Fruit fly (Drosophila melanogaster) whole organism, embryonic: ENCODE results near the gene Gip.
A peak's percentile ranks its signal among the peaks of the same experiment; 100 is the strongest.

ENCODE experiments used
- Bdp1 ChIP-seq: fragments of 200-800 bp; sonication (Bioruptor generic); optimal IDR thresholded peaks from 3 replicates; lab custom pipeline; 2016; ENCODE audit warnings: missing biosample characterization, missing genetic modification characterization
- CG10431 ChIP-seq: fragments of 200-800 bp; sonication (Bioruptor generic); optimal IDR thresholded peaks from 3 replicates; lab custom pipeline; 2018; ENCODE audit warnings: missing biosample characterization, mild to moderate bottlenecking, missing genetic modification characterization
- CG14667 ChIP-seq: fragments of 200-800 bp; sonication (Bioruptor generic); IDR thresholded peaks from 2 replicates; pipeline ENCODE4 v1.3.6; 2022; ENCODE audit warnings: missing biosample characterization, missing genetic modification characterization
- CG14860 ChIP-seq: fragments of 200-800 bp; sonication (Bioruptor generic); IDR thresholded peaks from 3 replicates; pipeline ENCODE4 v1.3.6; 2022; ENCODE audit warnings: missing biosample characterization, missing genetic modification characterization; ENCODE audit not compliant: partially characterized antibody
- CG1792 ChIP-seq: fragments of 200-800 bp; sonication (Bioruptor generic); optimal IDR thresholded peaks from 2 replicates; lab custom pipeline; 2016; ENCODE audit warnings: missing biosample characterization, missing genetic modification characterization
- CG2116 ChIP-seq: fragments of 200-800 bp; sonication (Bioruptor generic); optimal IDR thresholded peaks from 3 replicates; lab custom pipeline; 2018; ENCODE audit warnings: missing biosample characterization, mild to moderate bottlenecking, missing genetic modification characterization
- CG2199 ChIP-seq: fragments of 200-800 bp; sonication (Bioruptor generic); IDR thresholded peaks from 3 replicates; pipeline ENCODE4 v1.3.6; 2022; ENCODE audit warnings: missing biosample characterization, missing genetic modification characterization
- CG31365 ChIP-seq: fragments of 200-800 bp; sonication (Bioruptor generic); optimal IDR thresholded peaks from 2 replicates; lab custom pipeline; 2018; ENCODE audit warnings: missing biosample characterization, mild to moderate bottlenecking, missing genetic modification characterization
- CG3163 ChIP-seq: fragments of 200-800 bp; sonication (Bioruptor generic); optimal IDR thresholded peaks from 3 replicates; lab custom pipeline; 2016; ENCODE audit warnings: missing biosample characterization, missing genetic modification characterization
- CG32532 ChIP-seq: fragments of 200-800 bp; sonication (Bioruptor generic); IDR thresholded peaks from 2 replicates; pipeline ENCODE4 v1.3.6; 2022; ENCODE audit warnings: missing biosample characterization, missing genetic modification characterization
- CG3407 ChIP-seq: fragments of 200-800 bp; sonication (Bioruptor generic); optimal IDR thresholded peaks from 2 replicates; lab custom pipeline; 2018; ENCODE audit warnings: missing biosample characterization, mild to moderate bottlenecking, missing genetic modification characterization
- CG34422 ChIP-seq: fragments of 200-800 bp; sonication (Bioruptor generic); IDR thresholded peaks from 3 replicates; pipeline ENCODE4 v1.3.6; 2022; ENCODE audit warnings: missing biosample characterization, missing genetic modification characterization
- CG5245 ChIP-seq: fragments of 200-800 bp; sonication (Bioruptor generic); optimal IDR thresholded peaks from 3 replicates; lab custom pipeline; 2016; ENCODE audit warnings: missing biosample characterization, missing genetic modification characterization
- CG8290 ChIP-seq, 3 experiments: fragments of 200-800 bp; sonication (Bioruptor generic); optimal IDR thresholded peaks; 2 replicates each; lab custom pipeline; 2016 to 2019; ENCODE audit warnings: missing biosample characterization in 3 of 3, missing genetic modification characterization in 3 of 3, mild to moderate bottlenecking in 2 of 3, moderate library complexity in 1 of 3
- CG8359 ChIP-seq: fragments of 200-800 bp; sonication (Bioruptor generic); optimal IDR thresholded peaks from 2 replicates; lab custom pipeline; 2017; ENCODE audit warnings: missing biosample characterization, mild to moderate bottlenecking, missing genetic modification characterization, borderline replicate concordance
- CG9437 ChIP-seq: fragments of 200-800 bp; sonication (Bioruptor generic); optimal IDR thresholded peaks from 2 replicates; lab custom pipeline; 2018; ENCODE audit warnings: missing biosample characterization, mild to moderate bottlenecking, missing genetic modification characterization
- Dll ChIP-seq: fragments of 200-800 bp; sonication (Bioruptor generic); IDR thresholded peaks from 4 replicates; pipeline ENCODE4 v1.3.6; 2022; ENCODE audit warnings: missing biosample characterization, missing genetic modification characterization; ENCODE audit not compliant: partially characterized antibody
- Drgx ChIP-seq: fragments of 200-800 bp; sonication (Bioruptor generic); IDR thresholded peaks from 2 replicates; pipeline ENCODE4 v1.3.6; 2022; ENCODE audit warnings: missing biosample characterization, missing genetic modification characterization
- ERR ChIP-seq: fragments of 200-800 bp; sonication (Bioruptor generic); optimal IDR thresholded peaks from 2 replicates; lab custom pipeline; 2016; ENCODE audit warnings: missing biosample characterization, missing genetic modification characterization
- Ets65A ChIP-seq: fragments of 200-800 bp; sonication (Bioruptor generic); peaks from one replicate; lab custom pipeline; 2016; ENCODE audit warnings: missing biosample characterization, missing genetic modification characterization
- HLHmδ ChIP-seq: fragments of 200-800 bp; sonication (Bioruptor generic); optimal IDR thresholded peaks from 2 replicates; lab custom pipeline; 2018; ENCODE audit warnings: missing biosample characterization, mild to moderate bottlenecking, missing genetic modification characterization, moderate library complexity
- Hey ChIP-seq: fragments of 200-800 bp; sonication (Bioruptor generic); optimal IDR thresholded peaks from 3 replicates; lab custom pipeline; 2018; ENCODE audit warnings: missing biosample characterization, mild to moderate bottlenecking, missing genetic modification characterization
- Jarid2 ChIP-seq: fragments of 200-800 bp; sonication (Bioruptor generic); optimal IDR thresholded peaks from 3 replicates; lab custom pipeline; 2017; ENCODE audit warnings: mild to moderate bottlenecking, missing biosample characterization, missing genetic modification reagents, missing genetic modification characterization
- Max ChIP-seq: fragments of 200-800 bp; sonication (Bioruptor generic); optimal IDR thresholded peaks from 2 replicates; lab custom pipeline; 2016; ENCODE audit warnings: missing biosample characterization, mild to moderate bottlenecking, missing genetic modification characterization
- Optix ChIP-seq: fragments of 200-800 bp; sonication (Bioruptor generic); IDR thresholded peaks from 3 replicates; pipeline ENCODE4 v1.3.6; 2022; ENCODE audit warnings: missing biosample characterization, missing genetic modification characterization
- Trl ChIP-seq, 3 experiments: fragments of >200 bp in 2 of 3; fragments of 200-800 bp in 1 of 3; sonication (Bioruptor generic) in 1 of 3; optimal IDR thresholded peaks; 2 replicates in 1 of 3; 3 replicates in 2 of 3; lab custom pipeline; 2016 to 2017; ENCODE audit warnings: missing biosample characterization in 1 of 3, missing genetic modification characterization in 1 of 3
- ase ChIP-seq: fragments of 200-800 bp; sonication (Bioruptor generic); IDR thresholded peaks from 3 replicates; pipeline ENCODE4 v1.3.6; 2022; ENCODE audit warnings: missing biosample characterization, missing genetic modification characterization
- bab2 ChIP-seq: fragments of 200-800 bp; sonication (Bioruptor generic); optimal IDR thresholded peaks from 2 replicates; lab custom pipeline; 2016; ENCODE audit warnings: missing biosample characterization, missing genetic modification characterization
- caup ChIP-seq: fragments of 200-800 bp; sonication (Bioruptor generic); optimal IDR thresholded peaks from 3 replicates; lab custom pipeline; 2017; ENCODE audit warnings: missing biosample characterization, mild to moderate bottlenecking, missing genetic modification characterization, moderate library complexity; ENCODE audit not compliant: severe bottlenecking
- ci ChIP-seq: fragments of 200-800 bp; sonication (Bioruptor generic); IDR thresholded peaks from 3 replicates; pipeline ENCODE4 v1.3.6; 2022; ENCODE audit warnings: missing biosample characterization, missing genetic modification characterization
- dysf ChIP-seq: fragments of 200-800 bp; sonication (Bioruptor generic); IDR thresholded peaks from 3 replicates; pipeline ENCODE4 v1.3.6; 2022; ENCODE audit warnings: missing biosample characterization, missing genetic modification characterization
- emc ChIP-seq: fragments of 200-800 bp; sonication (Bioruptor generic); optimal IDR thresholded peaks from 2 replicates; lab custom pipeline; 2016; ENCODE audit warnings: missing biosample characterization, missing genetic modification characterization
- ems ChIP-seq: fragments of 200-800 bp; sonication (Bioruptor generic); optimal IDR thresholded peaks from 3 replicates; lab custom pipeline; 2016; ENCODE audit warnings: missing biosample characterization, missing genetic modification characterization
- ewg ChIP-seq: fragments of 200-800 bp; sonication (Bioruptor generic); optimal IDR thresholded peaks from 3 replicates; lab custom pipeline; 2017; ENCODE audit warnings: mild to moderate bottlenecking, missing biosample characterization, missing genetic modification reagents, missing genetic modification characterization
- gcm ChIP-seq: fragments of 200-800 bp; sonication (Bioruptor generic); optimal IDR thresholded peaks from 2 replicates; lab custom pipeline; 2019; ENCODE audit warnings: missing biosample characterization, mild to moderate bottlenecking, missing genetic modification characterization, moderate library complexity
- kni ChIP-seq: fragments of 200-800 bp; sonication (Bioruptor generic); optimal IDR thresholded peaks from 3 replicates; lab custom pipeline; 2017; ENCODE audit warnings: mild to moderate bottlenecking, missing biosample characterization, missing genetic modification reagents, missing genetic modification characterization
- knrl ChIP-seq: fragments of 200-800 bp; sonication (Bioruptor generic); IDR thresholded peaks from 3 replicates; pipeline ENCODE4 v1.3.6; 2022; ENCODE audit warnings: missing biosample characterization, missing genetic modification characterization; ENCODE audit not compliant: partially characterized antibody
- nerfin-1 ChIP-seq: fragments of 200-800 bp; sonication (Bioruptor generic); optimal IDR thresholded peaks from 3 replicates; lab custom pipeline; 2019; ENCODE audit warnings: missing biosample characterization, mild to moderate bottlenecking, missing genetic modification characterization, moderate library complexity
- scrt ChIP-seq: fragments of 200-800 bp; sonication (Bioruptor generic); optimal IDR thresholded peaks from 2 replicates; lab custom pipeline; 2018; ENCODE audit warnings: missing biosample characterization, mild to moderate bottlenecking, missing genetic modification characterization, moderate library complexity
- sens ChIP-seq: fragments of 200-800 bp; sonication (Bioruptor generic); peaks from one replicate; lab custom pipeline; 2016; ENCODE audit warnings: missing biosample characterization, missing genetic modification characterization
- sisA ChIP-seq: fragments of 200-800 bp; sonication (Bioruptor generic); IDR thresholded peaks from 2 replicates; pipeline ENCODE4 v1.3.6; 2022; ENCODE audit warnings: missing biosample characterization, missing genetic modification characterization
- stwl ChIP-seq: fragments of 200-800 bp; sonication (Bioruptor generic); optimal IDR thresholded peaks from 3 replicates; lab custom pipeline; 2018; ENCODE audit warnings: missing biosample characterization, mild to moderate bottlenecking, missing genetic modification characterization, moderate library complexity
- vfl ChIP-seq: fragments of 200-800 bp; sonication (Bioruptor generic); optimal IDR thresholded peaks from 2 replicates; lab custom pipeline; 2016; ENCODE audit warnings: missing biosample characterization, missing genetic modification characterization
- vvl ChIP-seq: fragments of 200-800 bp; sonication (Bioruptor generic); IDR thresholded peaks from 2 replicates; pipeline ENCODE4 v1.3.6; 2022; ENCODE audit warnings: missing biosample characterization, missing genetic modification characterization
- yki ChIP-seq: fragments of >200 bp; optimal IDR thresholded peaks from 3 replicates; lab custom pipeline; 2018
- zfh1 ChIP-seq: fragments of 200-800 bp; sonication (Bioruptor generic); IDR thresholded peaks from 3 replicates; pipeline ENCODE4 v1.3.6; 2022; ENCODE audit warnings: missing biosample characterization, missing genetic modification characterization

Gip gene

DNA sequence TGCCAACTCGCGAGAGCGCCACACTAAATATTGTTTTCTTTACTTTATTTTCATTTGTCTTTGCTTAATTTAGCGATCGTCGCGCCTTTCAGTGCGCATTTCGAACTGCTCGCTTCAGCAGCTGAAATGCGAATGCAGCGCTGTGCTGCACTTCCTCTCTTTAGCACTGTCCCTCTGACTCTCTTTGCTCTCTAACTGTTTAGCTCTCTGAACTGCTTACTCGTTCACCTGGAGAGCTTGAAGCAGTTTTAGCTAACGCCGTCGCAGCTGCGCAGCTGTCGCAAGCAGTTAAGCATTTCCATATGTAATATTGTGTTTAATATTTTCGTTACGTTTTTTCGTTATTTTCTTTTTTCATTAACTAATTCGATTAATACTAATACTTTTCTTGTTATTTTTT, 20.7 kb downstream of the Gip start:
- no peak for TF ChIP-seq scrt (GFP tag; lab: Kevin White, UChicago)
- TF ChIP-seq Bdp1 (GFP tag; lab: Kevin White, UChicago): no peak
- no peak for TF ChIP-seq vfl (GFP tag; lab: Kevin White, UChicago)
- no peak for TF ChIP-seq kni
- peak; percentile 48; the same call in 1 of the 2 replicates for TF ChIP-seq Drgx (GFP tag; lab: Robert Waterston, UW)
- peak; percentile 33 for TF ChIP-seq ewg (GFP tag; lab: Kevin White, UChicago)
- peak; percentile 95 for TF ChIP-seq CG31365
- TF ChIP-seq nerfin-1 (tag; lab: Kevin White, UChicago): no peak
- TF ChIP-seq Jarid2 (GFP tag; lab: Kevin White, UChicago): peak; percentile 44
- no peak for TF ChIP-seq ERR (GFP tag; lab: Kevin White, UChicago)
- no peak for TF ChIP-seq bab2 (GFP tag; lab: Kevin White, UChicago)
- TF ChIP-seq Trl (optimal IDR thresholded peaks at IDR 0.05; lab: Kevin White, UChicago): peak; percentile 30 to 73
- TF ChIP-seq Trl (GFP tag; optimal IDR thresholded peaks at IDR 0.05; lab: Kevin White, UChicago): no peak
- TF ChIP-seq sisA (GFP tag; lab: Robert Waterston, UW): no peak
- peak; percentile 42 for TF ChIP-seq CG2116 (GFP tag; lab: Kevin White, UChicago)
- no peak for TF ChIP-seq gcm (GFP tag; lab: Kevin White, UChicago)
- peak; percentile 65 for TF ChIP-seq stwl (tag; lab: Kevin White, UChicago)
- no peak for TF ChIP-seq CG14667 (GFP tag; lab: Robert Waterston, UW)
- TF ChIP-seq knrl (GFP tag; lab: Robert Waterston, UW): 0 out of 3 replicates have a peak, but pooled peaks have one; percentile 16
- TF ChIP-seq HLHmδ (GFP tag; lab: Kevin White, UChicago): peak; percentile 22
- peak; percentile 46 for TF ChIP-seq sens (GFP tag; lab: Kevin White, UChicago)
- peak; percentile 67 for TF ChIP-seq CG9437 (GFP tag; lab: Kevin White, UChicago)
- TF ChIP-seq CG3407 (GFP tag; lab: Kevin White, UChicago): no peak
- no peak for TF ChIP-seq CG8359 (GFP tag; lab: Kevin White, UChicago)
- no peak for TF ChIP-seq CG5245
- peak; percentile 68; the same call in 2 of the 3 replicates for TF ChIP-seq ci (GFP tag; lab: Robert Waterston, UW)
- no peak for TF ChIP-seq Hey (tag; lab: Kevin White, UChicago)
- peak; percentile 1 for TF ChIP-seq Ets65A
- no peak for TF ChIP-seq vvl (GFP tag; lab: Robert Waterston, UW)
- TF ChIP-seq ase (GFP tag; lab: Robert Waterston, UW): 0 out of 3 replicates have a peak, but pooled peaks have one; percentile 19
- TF ChIP-seq emc: no peak
- no peak for TF ChIP-seq Optix (GFP tag; lab: Robert Waterston, UW)
- no peak for TF ChIP-seq CG10431 (GFP tag; lab: Kevin White, UChicago)
- TF ChIP-seq CG14860 (GFP tag; lab: Robert Waterston, UW): peak; percentile 14; the same call in 1 of the 3 replicates
- TF ChIP-seq zfh1 (GFP tag; lab: Robert Waterston, UW): 0 out of 3 replicates have a peak, but pooled peaks have one; percentile 12
- no peak for TF ChIP-seq ems (GFP tag; lab: Kevin White, UChicago)
- TF ChIP-seq yki (lab: Kevin White, UChicago): peak; percentile 16
- peak; percentile 63 for TF ChIP-seq CG3163 (GFP tag; lab: Kevin White, UChicago)
- TF ChIP-seq caup (GFP tag; lab: Kevin White, UChicago): no peak
- TF ChIP-seq Dll: no peak
- peak; percentile 36; the same call in 1 of the 3 replicates for TF ChIP-seq CG2199
- 0 out of 2 replicates have a peak, but pooled peaks have one; percentile 9 for TF ChIP-seq CG32532
- no peak for TF ChIP-seq dysf (GFP tag; lab: Robert Waterston, UW)
- TF ChIP-seq CG34422: no peak
- TF ChIP-seq Max: no peak
- no peak for TF ChIP-seq CG1792
- peak; percentile 20 for TF ChIP-seq CG8290 (GFP tag; optimal IDR thresholded peaks at IDR 0.05; lab: Kevin White, UChicago)
- no peak for TF ChIP-seq CG8290 (tag; optimal IDR thresholded peaks at IDR 0.05; lab: Kevin White, UChicago)
